Worm (Caenorhabditis elegans) whole organism, midembryonic: ENCODE results near the gene fbxb-57.
"Not testable (repeated sequence)": the region's sequence is repeated elsewhere in the genome, so short reads cannot be mapped to it uniquely, and the experiment has no call there.

Source experiments
- T22C8.4 ChIP-seq: fragments of 200-800 bp; sonication (Bioruptor generic); IDR thresholded peaks from 2 replicates; pipeline ENCODE4 v1.3.6; 2022; ENCODE audit warnings: missing genetic modification characterization, missing compliant biosample characterization
- cog-1 ChIP-seq: sonication (generic microtip); optimal IDR thresholded peaks from 2 replicates; lab custom pipeline; 2016; ENCODE audit warnings: missing genetic modification characterization, missing compliant biosample characterization
- flt-1 ChIP-seq: fragments of 200-800 bp; sonication (Bioruptor generic); IDR thresholded peaks from 2 replicates; pipeline ENCODE4 v1.3.6; 2022; ENCODE audit warnings: missing genetic modification characterization, missing compliant biosample characterization
- klf-2 ChIP-seq: fragments of 200-800 bp; sonication (Bioruptor generic); conservative IDR thresholded peaks from 2 replicates; pipeline ENCODE4 v1.3.6; 2022; ENCODE audit warnings: missing genetic modification reagents, missing genetic modification characterization, missing compliant biosample characterization
- med-1 ChIP-seq: sonication (generic microtip); optimal IDR thresholded peaks from 2 replicates; lab custom pipeline; 2017; ENCODE audit warnings: missing genetic modification characterization, mild to moderate bottlenecking, missing compliant biosample characterization, antibody characterized with exemption, missing genetic modification reagents; ENCODE audit not compliant: insufficient read depth
- ref-1 ChIP-seq: fragments of 200-800 bp; sonication (Bioruptor generic); conservative IDR thresholded peaks from 2 replicates; pipeline ENCODE4 v1.3.6; 2022; ENCODE audit warnings: missing genetic modification reagents, missing genetic modification characterization, missing compliant biosample characterization
- tab-1 ChIP-seq: fragments of 200-800 bp; sonication (Bioruptor generic); IDR thresholded peaks from 2 replicates; pipeline ENCODE4 v1.3.6; 2022; ENCODE audit warnings: missing genetic modification characterization, missing compliant biosample characterization
- ztf-23 ChIP-seq: fragments of 200-800 bp; sonication (Bioruptor generic); IDR thresholded peaks from 2 replicates; pipeline ENCODE4 v1.3.6; 2022; ENCODE audit warnings: missing genetic modification reagents, missing genetic modification characterization, missing compliant biosample characterization
- ztf-29 ChIP-seq: fragments of 200-800 bp; sonication (Bioruptor generic); IDR thresholded peaks from 2 replicates; pipeline ENCODE4 v1.3.6; 2022; ENCODE audit warnings: missing genetic modification reagents, missing genetic modification characterization, missing compliant biosample characterization

fbxb-57 gene

ce11 chrV:19262349-19262748 lies 26.2 kb upstream of the fbxb-57 start, which contains the start of gene F21D9.2:
F21D9.2 (minus strand) TSS chrV:19262449.
- TF ChIP-seq ztf-23, result no peak
- TF ChIP-seq med-1, result no peak
- no peak for TF ChIP-seq cog-1
- no peak for TF ChIP-seq T22C8.4 (GFP tag; lab: Robert Waterston, UW)
- no peak for TF ChIP-seq ref-1 (GFP tag; lab: Robert Waterston, UW)
- no peak for TF ChIP-seq klf-2 (GFP tag; lab: Robert Waterston, UW)

DNA sequence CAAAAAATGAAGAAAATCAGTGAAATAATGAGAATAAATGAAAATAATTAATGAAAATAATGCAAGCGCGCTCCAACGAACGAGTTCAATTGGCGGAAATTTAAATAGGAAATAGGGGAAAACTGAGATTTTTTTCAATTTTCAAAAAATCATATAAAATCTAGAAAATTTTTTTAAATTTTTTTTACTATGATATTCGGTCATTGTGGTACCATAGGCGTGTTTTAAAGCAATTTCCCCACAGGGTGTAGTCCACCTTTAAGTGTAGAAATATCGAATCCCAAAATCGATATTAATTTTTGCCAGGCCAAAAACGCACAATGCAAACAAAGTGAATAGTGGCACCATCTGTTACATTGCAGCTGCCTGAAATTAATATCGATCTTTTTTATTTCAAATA lies 24.4 kb upstream of the fbxb-57 start, which contains the start of gene F21D9.1:
TSS of gene F21D9.1 (plus strand) at position 301 of the 400 bp plus-strand sequence.
- not testable (repeated sequence) for TF ChIP-seq T22C8.4 (GFP tag; lab: Robert Waterston, UW); klf-2 (GFP tag; lab: Robert Waterston, UW); med-1

- TF ChIP-seq cog-1, result no peak
- no peak for TF ChIP-seq tab-1 (GFP tag; lab: Robert Waterston, UW)
- no peak for TF ChIP-seq med-1
- TF ChIP-seq flt-1 (GFP tag; lab: Robert Waterston, UW), result no peak
- TF ChIP-seq klf-2 (GFP tag; lab: Robert Waterston, UW), result no peak
Measured at ce11 chrV:19276354-19276753, 12.2 kb upstream of the fbxb-57 start.

- TF ChIP-seq klf-2 (GFP tag; lab: Robert Waterston, UW) (no peak), ztf-23 (no peak), ztf-29 (no peak), med-1 (no peak), tab-1 (GFP tag; lab: Robert Waterston, UW) (no peak), cog-1 (no peak), T22C8.4 (GFP tag; lab: Robert Waterston, UW) (no peak), flt-1 (GFP tag; lab: Robert Waterston, UW) (no peak), ref-1 (GFP tag; lab: Robert Waterston, UW) (no peak)
Measured at ce11 chrV:19278488-19278887, 10.1 kb upstream of the fbxb-57 start.

ce11 chrV:19279888-19280287 lies 8.7 kb upstream of the fbxb-57 start, which contains the start of gene F21D9.8:
F21D9.8 (minus strand) TSS chrV:19279988.
- TF ChIP-seq klf-2 (GFP tag; lab: Robert Waterston, UW), result no peak
- no peak for TF ChIP-seq cog-1
- TF ChIP-seq tab-1 (GFP tag; lab: Robert Waterston, UW), result no peak
- TF ChIP-seq T22C8.4 (GFP tag; lab: Robert Waterston, UW), result no peak
- TF ChIP-seq med-1, result no peak
- no peak for TF ChIP-seq flt-1 (GFP tag; lab: Robert Waterston, UW)
- TF ChIP-seq ref-1 (GFP tag; lab: Robert Waterston, UW), result no peak
- TF ChIP-seq ztf-29, result no peak

DNA sequence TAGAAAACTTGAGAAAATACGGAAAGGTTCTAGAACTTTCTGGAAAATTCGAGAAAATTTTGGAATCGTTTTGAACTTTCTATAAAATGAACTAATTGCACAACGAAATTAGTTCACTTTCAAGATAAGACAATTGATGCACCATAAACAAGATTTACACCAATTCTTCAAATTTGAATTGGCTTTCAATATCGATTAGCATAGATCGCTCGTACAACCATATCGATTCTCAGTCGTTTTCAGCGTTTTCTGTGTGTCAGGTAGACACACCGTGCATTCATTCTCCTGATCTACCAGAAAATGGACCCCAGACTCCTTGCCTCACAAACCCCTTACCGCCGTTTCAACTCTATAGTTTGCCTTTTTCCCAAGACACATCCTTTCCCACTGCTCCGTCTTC lies 6.2 kb upstream of the fbxb-57 start, which contains the start of gene fbxb-117:
TSS of gene fbxb-117 (plus strand) at position 301 of the 400 bp plus-strand sequence.
- TF ChIP-seq ref-1 (GFP tag; lab: Robert Waterston, UW) (no peak), T22C8.4 (GFP tag; lab: Robert Waterston, UW) (no peak), ztf-23 (no peak), klf-2 (GFP tag; lab: Robert Waterston, UW) (no peak)

DNA sequence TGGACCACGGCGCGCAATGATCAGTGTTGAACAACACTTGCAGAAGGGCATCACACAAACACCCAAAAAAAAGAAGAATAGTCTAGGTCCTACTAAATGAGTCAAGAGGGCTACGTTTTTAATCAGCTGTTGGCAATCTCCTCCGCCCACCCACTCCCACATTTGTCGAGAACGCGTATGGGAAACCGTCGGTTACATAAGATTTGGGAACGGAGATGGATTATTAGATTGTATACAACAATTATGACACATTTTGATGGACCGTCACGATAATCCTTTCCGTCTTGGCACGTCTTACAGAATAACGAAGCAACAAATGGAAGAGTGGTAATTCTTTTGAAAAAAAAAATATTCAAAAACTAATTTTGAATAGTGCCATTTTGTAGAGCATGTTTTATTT lies 2.6 kb upstream of the fbxb-57 start:
- TF ChIP-seq tab-1 (GFP tag; lab: Robert Waterston, UW) (no peak), ztf-29 (no peak), cog-1 (no peak), med-1 (no peak), ztf-23 (no peak), flt-1 (GFP tag; lab: Robert Waterston, UW) (no peak), klf-2 (GFP tag; lab: Robert Waterston, UW) (no peak), T22C8.4 (GFP tag; lab: Robert Waterston, UW) (no peak), ref-1 (GFP tag; lab: Robert Waterston, UW) (no peak)

DNA sequence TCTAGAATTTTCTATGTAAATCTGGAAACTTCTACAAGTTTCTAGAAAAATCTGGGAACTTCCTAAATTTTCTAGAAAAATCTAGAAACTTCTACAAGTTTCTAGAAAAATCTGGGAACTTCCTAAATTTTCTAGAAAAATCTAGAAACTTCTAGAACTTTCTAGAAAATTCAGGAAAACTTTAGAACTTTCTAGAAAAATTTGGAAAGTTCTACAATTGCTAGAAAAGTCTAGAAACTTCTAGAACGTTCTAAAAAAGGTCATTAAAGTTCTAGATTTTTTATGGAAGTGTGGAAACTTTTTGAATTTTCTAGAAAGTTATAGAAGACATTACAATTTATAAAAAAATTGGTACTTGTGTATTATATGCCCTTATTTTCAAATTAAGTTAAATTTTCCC lies 4.5 kb downstream of the fbxb-57 start, which contains the start of gene F55C9.5:
TSS of gene F55C9.5 (minus strand) at position 101 of the 400 bp plus-strand sequence.
- TF ChIP-seq tab-1 (GFP tag; lab: Robert Waterston, UW), result no peak
- no peak for TF ChIP-seq klf-2 (GFP tag; lab: Robert Waterston, UW)
- TF ChIP-seq ztf-23, result no peak
- no peak for TF ChIP-seq med-1
- no peak for TF ChIP-seq flt-1 (GFP tag; lab: Robert Waterston, UW)
- no peak for TF ChIP-seq ref-1 (GFP tag; lab: Robert Waterston, UW)
- no peak for TF ChIP-seq ztf-29
- no peak for TF ChIP-seq T22C8.4 (GFP tag; lab: Robert Waterston, UW)
- no peak for TF ChIP-seq cog-1

DNA sequence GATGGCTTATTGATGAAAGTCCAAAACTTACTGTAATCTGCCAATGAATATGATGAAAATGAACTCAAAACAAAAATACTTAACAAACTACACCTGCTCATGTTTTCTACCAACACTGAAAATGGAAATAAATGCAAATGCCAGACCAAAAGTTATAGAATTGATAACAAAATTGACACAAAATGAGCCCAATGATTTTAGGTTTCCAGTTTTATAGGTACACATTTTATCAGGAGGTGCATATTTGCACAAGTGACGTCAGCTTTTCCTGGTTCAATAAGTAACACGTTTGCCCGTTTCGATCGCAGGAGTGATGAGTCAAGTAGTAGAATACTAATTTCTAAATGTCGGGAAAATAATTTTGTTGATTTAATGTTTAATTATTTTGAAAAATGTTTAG lies 8.2 kb downstream of the fbxb-57 start, which contains the start of gene F55C9.6:
TSS of gene F55C9.6 (minus strand) at position 101 of the 400 bp plus-strand sequence.
- TF ChIP-seq cog-1 (no peak), ztf-29 (no peak), ztf-23 (no peak), med-1 (no peak), T22C8.4 (GFP tag; lab: Robert Waterston, UW) (no peak), flt-1 (GFP tag; lab: Robert Waterston, UW) (no peak), tab-1 (GFP tag; lab: Robert Waterston, UW) (no peak), klf-2 (GFP tag; lab: Robert Waterston, UW) (no peak), ref-1 (GFP tag; lab: Robert Waterston, UW) (no peak)

DNA sequence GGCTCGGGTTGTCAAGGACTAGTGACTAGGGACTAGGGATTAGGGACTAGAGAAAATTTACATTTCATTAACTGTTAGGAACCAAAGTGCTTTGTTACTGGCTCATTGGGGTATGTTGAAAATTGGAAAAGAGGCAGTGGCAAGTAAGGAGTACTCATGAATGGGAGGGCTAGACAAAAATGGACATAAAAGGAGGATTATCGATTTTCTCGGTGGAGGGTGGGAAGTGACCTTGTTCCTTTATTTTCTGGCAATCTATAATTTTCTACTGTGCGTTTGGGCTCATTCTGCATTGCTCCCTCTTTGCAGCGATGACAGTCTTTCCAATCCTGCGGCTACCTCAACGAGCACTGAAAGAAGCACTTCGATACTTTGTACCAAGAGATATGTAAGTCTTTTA lies 9.0 kb downstream of the fbxb-57 start, which contains the start of gene fbxb-60:
TSS of gene fbxb-60 (plus strand) at position 301 of the 400 bp plus-strand sequence.
- TF ChIP-seq ztf-29, result no peak
- peak; percentile 53; the same call in 1 of the 2 replicates for TF ChIP-seq T22C8.4 (GFP tag; lab: Robert Waterston, UW)
- no peak for TF ChIP-seq ztf-23

- TF ChIP-seq T22C8.4 (GFP tag; lab: Robert Waterston, UW), result no peak
- TF ChIP-seq med-1, result no peak
- TF ChIP-seq cog-1, result no peak
- TF ChIP-seq ztf-29, result no peak
- TF ChIP-seq klf-2 (GFP tag; lab: Robert Waterston, UW), result no peak
- no peak for TF ChIP-seq tab-1 (GFP tag; lab: Robert Waterston, UW)
- TF ChIP-seq ztf-23, result no peak
- TF ChIP-seq flt-1 (GFP tag; lab: Robert Waterston, UW), result no peak
- TF ChIP-seq ref-1 (GFP tag; lab: Robert Waterston, UW), result no peak
Measured at ce11 chrV:19299262-19299661, 10.7 kb downstream of the fbxb-57 start, which contains the start of gene F55C9.14. F55C9.14 (plus strand) TSS chrV:19299562.
